Worm (Caenorhabditis elegans) whole organism, L1 larva: ENCODE data around the gene tag-340.
A peak's percentile ranks its signal among the peaks of the same experiment; 100 is the strongest.

Experiments used
- C04F5.9 ChIP-seq: sonication (generic microtip); optimal IDR thresholded peaks from 2 replicates; lab custom pipeline; 2016; ENCODE audit warnings: missing genetic modification characterization, missing compliant biosample characterization
- C16A3.4 ChIP-seq: fragments of 150-350 bp; optimal IDR thresholded peaks from 2 replicates; lab custom pipeline; 2014; ENCODE audit warnings: missing biosample characterization, missing genetic modification characterization
- C34B4.2 ChIP-seq: sonication (generic microtip); optimal IDR thresholded peaks from 2 replicates; lab custom pipeline; 2017; ENCODE audit warnings: mild to moderate bottlenecking, missing genetic modification characterization, missing compliant biosample characterization
- F16B12.6 ChIP-seq: fragments of 150-350 bp; optimal IDR thresholded peaks from 2 replicates; lab custom pipeline; 2014; ENCODE audit warnings: missing biosample characterization, missing genetic modification characterization
- aha-1 ChIP-seq: fragments of 150-350 bp; optimal IDR thresholded peaks from 2 replicates; lab custom pipeline; 2014; ENCODE audit warnings: missing biosample characterization, missing genetic modification characterization
- alr-1 ChIP-seq: fragments of 200-800 bp; sonication (Bioruptor generic); optimal IDR thresholded peaks from 2 replicates; lab custom pipeline; 2018; ENCODE audit warnings: borderline replicate concordance, mild to moderate bottlenecking, missing genetic modification characterization, missing compliant biosample characterization
- ama-1 ChIP-seq: fragments of 150-350 bp; optimal IDR thresholded peaks from 2 replicates; lab custom pipeline; 2014
- blmp-1 ChIP-seq: fragments of 150-350 bp; optimal IDR thresholded peaks from 2 replicates; lab custom pipeline; 2014; ENCODE audit warnings: missing biosample characterization, missing genetic modification characterization
- ceh-88 ChIP-seq: fragments of 200-800 bp; sonication (Bioruptor generic); IDR thresholded peaks from 2 replicates; pipeline ENCODE4 v1.3.6; 2022; ENCODE audit warnings: missing genetic modification characterization, missing compliant biosample characterization
- ceh-90 ChIP-seq: sonication (generic microtip); optimal IDR thresholded peaks from 2 replicates; lab custom pipeline; 2016; ENCODE audit warnings: missing genetic modification characterization, missing compliant biosample characterization
- dpl-1 ChIP-seq, 3 experiments: fragments of 150-350 bp in 2 of 3; sonication (generic microtip) in 1 of 3; optimal IDR thresholded peaks; 2 replicates each; lab custom pipeline; 2014 to 2017; ENCODE audit warnings: missing biosample characterization in 3 of 3, missing genetic modification characterization in 3 of 3, missing genetic modification reagents in 3 of 3
- dsc-1 ChIP-seq: sonication (generic microtip); optimal IDR thresholded peaks from 2 replicates; lab custom pipeline; 2016; ENCODE audit warnings: mild to moderate bottlenecking, missing genetic modification characterization, missing compliant biosample characterization
- efl-1 ChIP-seq, 4 experiments: fragments of 150-350 bp; optimal IDR thresholded peaks in 3 of 4; peaks in 1 of 4; 1 replicate in 1 of 4; 2 replicates in 3 of 4; lab custom pipeline; 2014; ENCODE audit warnings: missing biosample characterization in 2 of 4, missing genetic modification characterization in 2 of 4, missing genetic modification reagents in 2 of 4
- egl-27 ChIP-seq, 2 experiments: fragments of 150-350 bp in 1 of 2; sonication (generic microtip); optimal IDR thresholded peaks; 3 replicates each; lab custom pipeline; 2017 to 2018; ENCODE audit warnings: missing biosample characterization in 2 of 2, missing genetic modification characterization in 2 of 2, missing genetic modification reagents in 2 of 2
- elt-2 ChIP-seq: sonication (generic microtip); optimal IDR thresholded peaks from 2 replicates; lab custom pipeline; 2016; ENCODE audit warnings: missing genetic modification characterization, mild to moderate bottlenecking, inconsistent platforms, missing compliant biosample characterization, missing genetic modification reagents
- ets-5 ChIP-seq: fragments of 200-800 bp; sonication (Bioruptor generic); IDR thresholded peaks from 2 replicates; pipeline ENCODE4 v1.3.6; 2022; ENCODE audit warnings: missing genetic modification characterization, missing compliant biosample characterization
- fkh-8 ChIP-seq: sonication (generic microtip); optimal IDR thresholded peaks from 2 replicates; lab custom pipeline; 2016; ENCODE audit warnings: mild to moderate bottlenecking, missing genetic modification characterization, missing compliant biosample characterization
- fos-1 ChIP-seq: fragments of 150-350 bp; optimal IDR thresholded peaks from 2 replicates; lab custom pipeline; 2014; ENCODE audit warnings: missing biosample characterization, missing genetic modification characterization
- hpl-2 ChIP-seq: fragments of 150-350 bp; optimal IDR thresholded peaks from 2 replicates; lab custom pipeline; 2014; ENCODE audit warnings: missing biosample characterization, missing genetic modification reagents, missing genetic modification characterization
- jun-1 ChIP-seq: fragments of 150-350 bp; optimal IDR thresholded peaks from 2 replicates; lab custom pipeline; 2014; ENCODE audit warnings: missing biosample characterization, missing genetic modification reagents, missing genetic modification characterization
- lin-14 ChIP-seq: fragments of 200-800 bp; sonication (Bioruptor generic); optimal IDR thresholded peaks from 2 replicates; lab custom pipeline; 2018; ENCODE audit warnings: mild to moderate bottlenecking, missing genetic modification characterization, moderate library complexity, missing compliant biosample characterization
- lin-15B ChIP-seq: fragments of 150-350 bp; sonication (generic microtip); optimal IDR thresholded peaks from 3 replicates; lab custom pipeline; 2014; ENCODE audit warnings: missing biosample characterization, missing genetic modification characterization
- lin-35 ChIP-seq, 2 experiments: fragments of 150-350 bp; optimal IDR thresholded peaks; 2 replicates each; lab custom pipeline; 2014; ENCODE audit warnings: missing biosample characterization in 2 of 2, missing genetic modification characterization in 2 of 2, missing genetic modification reagents in 2 of 2
- mab-9 ChIP-seq: fragments of 200-800 bp; sonication (Bioruptor generic); IDR thresholded peaks from 2 replicates; pipeline ENCODE4 v1.3.6; 2022; ENCODE audit warnings: missing genetic modification reagents, missing genetic modification characterization, missing compliant biosample characterization
- nhr-19 ChIP-seq: fragments of 200-800 bp; sonication (Bioruptor generic); conservative IDR thresholded peaks from 2 replicates; pipeline ENCODE4 v1.3.6; 2022; ENCODE audit warnings: missing genetic modification characterization, missing compliant biosample characterization
- nhr-20 ChIP-seq: sonication (generic microtip); optimal IDR thresholded peaks from 2 replicates; lab custom pipeline; 2016; ENCODE audit warnings: mild to moderate bottlenecking, missing genetic modification characterization, missing compliant biosample characterization
- nhr-47 ChIP-seq: sonication (generic microtip); optimal IDR thresholded peaks from 2 replicates; lab custom pipeline; 2016; ENCODE audit warnings: mild to moderate bottlenecking, missing genetic modification characterization, moderate library complexity, missing compliant biosample characterization
- nhr-84 ChIP-seq: sonication (generic microtip); optimal IDR thresholded peaks from 2 replicates; lab custom pipeline; 2017; ENCODE audit warnings: missing biosample characterization, missing genetic modification characterization
- nhr-85 ChIP-seq: sonication (generic microtip); peaks from one replicate; lab custom pipeline; 2016; ENCODE audit warnings: missing genetic modification characterization, inconsistent platforms, missing compliant biosample characterization
- pqm-1 ChIP-seq: sonication (generic microtip); optimal IDR thresholded peaks from 3 replicates; lab custom pipeline; 2017; ENCODE audit warnings: missing biosample characterization, missing genetic modification characterization
- skn-1 ChIP-seq: fragments of 150-350 bp; optimal IDR thresholded peaks from 2 replicates; lab custom pipeline; 2014; ENCODE audit warnings: missing biosample characterization, missing genetic modification characterization
- unc-130 ChIP-seq: fragments of 150-350 bp; optimal IDR thresholded peaks from 2 replicates; lab custom pipeline; 2017; ENCODE audit warnings: missing biosample characterization, missing genetic modification characterization, inconsistent platforms
- unc-98 ChIP-seq: fragments of 200-800 bp; sonication (Bioruptor generic); IDR thresholded peaks from 2 replicates; pipeline ENCODE4 v1.3.6; 2022; ENCODE audit warnings: missing genetic modification characterization, missing compliant biosample characterization
- zag-1 ChIP-seq: fragments of 150-350 bp; optimal IDR thresholded peaks from 2 replicates; lab custom pipeline; 2014; ENCODE audit warnings: missing biosample characterization, missing genetic modification characterization

tag-340 gene

ce11 chrIII:4878281-4878680 lies 22.0 kb upstream of the tag-340 start, which contains the start of the genes tost-1 and arx-6 (continued):
- TF ChIP-seq mab-9 (GFP tag; lab: Robert Waterston, UW) (no peak), fkh-8 (tag; lab: Kevin White, UChicago) (peak; percentile 16), dsc-1 (no peak), nhr-20 (tag; lab: Kevin White, UChicago) (peak; percentile 36), fos-1 (tag; lab: Kevin White, UChicago) (peak; percentile 38), ets-5 (no peak), dpl-1 (GFP tag; optimal IDR thresholded peaks at IDR 0.05; lab: Kevin White, UChicago) (peak; percentile 84 to 92 (median 89)), lin-15B (tag; lab: Kevin White, UChicago) (peak; percentile 51), lin-35 (GFP tag; optimal IDR thresholded peaks at IDR 0.05; lab: Kevin White, UChicago) (peak; percentile 85 to 94), aha-1 (tag; lab: Kevin White, UChicago) (no peak), C16A3.4 (tag; lab: Kevin White, UChicago) (peak; percentile 57), unc-98 (no peak), C04F5.9 (tag; lab: Kevin White, UChicago) (peak; percentile 5), F16B12.6 (tag; lab: Kevin White, UChicago) (peak; percentile 4), blmp-1 (tag; lab: Kevin White, UChicago) (peak; percentile 46), nhr-84 (tag; lab: Kevin White, UChicago) (no peak)

- TF ChIP-seq pqm-1 (tag; lab: Kevin White, UChicago) (no peak), aha-1 (tag; lab: Kevin White, UChicago) (no peak), efl-1 (optimal IDR thresholded peaks at IDR 0.05; lab: Kevin White, UChicago) (no peak), efl-1 (GFP tag; optimal IDR thresholded peaks at IDR 0.05 in 1 of 2; lab: Kevin White, UChicago) (peak in 1 of 2 experiments; percentile 74)
Measured at ce11 chrIII:4879445-4879844, 20.9 kb upstream of the tag-340 start, which contains the start of gene C35D10.1. Gene C35D10.1 (plus strand): TSS chrIII:4879745.

DNA sequence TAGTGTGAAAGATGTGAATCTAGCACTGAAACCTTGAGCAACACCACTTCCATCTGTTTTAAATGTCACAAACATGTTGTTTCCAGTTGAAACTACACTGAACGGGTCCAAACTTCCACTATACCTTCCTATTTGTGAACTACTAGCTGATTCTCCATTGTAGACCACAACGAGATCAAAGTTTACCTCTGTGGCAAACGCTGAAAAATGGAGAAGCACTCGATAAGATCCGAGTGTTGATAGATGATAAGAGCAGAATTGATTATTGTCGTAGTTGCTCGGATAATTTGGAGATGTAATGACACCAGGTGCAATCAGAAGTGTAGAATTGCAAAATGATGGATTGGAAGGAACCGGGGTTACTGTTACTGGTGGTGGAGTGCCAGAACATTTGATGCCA lies 18.4 kb upstream of the tag-340 start:
- TF ChIP-seq ceh-88: no peak
- TF ChIP-seq elt-2: peak; percentile 55
- TF ChIP-seq alr-1: no peak
- no peak for TF ChIP-seq efl-1 (optimal IDR thresholded peaks at IDR 0.05; lab: Kevin White, UChicago)
- peak in 1 of 2 experiments; percentile 70 for TF ChIP-seq efl-1 (GFP tag; optimal IDR thresholded peaks at IDR 0.05 in 1 of 2; lab: Kevin White, UChicago)

ce11 chrIII:4883429-4883828 lies 16.9 kb upstream of the tag-340 start, which contains the start of gene clec-5:
Gene clec-5 (minus strand): TSS chrIII:4883606.
- TF ChIP-seq jun-1 (tag; lab: Kevin White, UChicago): peak; percentile 29
- peak; percentile 40 for TF ChIP-seq elt-2
- no peak for TF ChIP-seq C04F5.9 (tag; lab: Kevin White, UChicago)

ce11 chrIII:4887291-4887690 lies 13.0 kb upstream of the tag-340 start, which contains the start of gene clec-6:
Gene clec-6 (minus strand): TSS chrIII:4887444.
- TF ChIP-seq unc-130 (tag; lab: Kevin White, UChicago) (no peak), elt-2 (peak; percentile 51)

DNA sequence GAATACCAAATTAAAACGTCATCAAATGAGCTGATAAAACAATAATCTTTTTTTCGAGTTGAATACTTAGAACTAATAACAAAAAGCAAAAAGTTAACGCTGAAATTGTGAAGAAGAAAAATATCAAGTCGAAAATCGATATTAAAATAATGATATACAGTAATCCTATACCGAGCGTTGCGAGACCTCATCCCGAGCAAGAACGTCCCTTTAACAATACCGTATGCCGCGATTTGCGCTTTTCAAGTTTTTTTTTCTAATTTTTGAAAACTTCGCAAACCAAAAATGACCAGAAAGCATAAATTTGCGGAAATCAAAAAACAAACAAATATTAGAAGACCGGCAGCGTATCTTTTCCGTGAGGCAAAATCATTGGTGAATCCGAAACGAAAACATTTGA lies 9.3 kb upstream of the tag-340 start, which contains the start of gene F26F4.5:
Gene F26F4.5 (minus strand): TSS at position 256 of the 400 bp plus-strand sequence.
- TF ChIP-seq ama-1 (lab: Kevin White, UChicago): no peak
- no peak for TF ChIP-seq ceh-90 (tag; lab: Kevin White, UChicago)
- TF ChIP-seq nhr-47 (tag; lab: Kevin White, UChicago): no peak
- TF ChIP-seq skn-1: no peak
- TF ChIP-seq lin-14 (GFP tag; lab: Kevin White, UChicago): no peak
- TF ChIP-seq C34B4.2 (tag; lab: Kevin White, UChicago): no peak
- no peak for TF ChIP-seq hpl-2 (GFP tag; lab: Kevin White, UChicago)
- no peak for TF ChIP-seq nhr-85
- TF ChIP-seq aha-1 (tag; lab: Kevin White, UChicago): no peak
- no peak for TF ChIP-seq zag-1 (tag; lab: Kevin White, UChicago)
- TF ChIP-seq egl-27 (tag; optimal IDR thresholded peaks at IDR 0.05; lab: Kevin White, UChicago): no peak
- no peak for TF ChIP-seq nhr-19
